Fruit fly (Drosophila melanogaster) whole organism, embryonic: ENCODE measurements around the gene Sld5.
A peak's percentile ranks its signal among the peaks of the same experiment; 100 is the strongest.

Experiments used
- Abd-B ChIP-seq: fragments of 200-800 bp; sonication (Bioruptor generic); optimal IDR thresholded peaks from 2 replicates; lab custom pipeline; 2018; ENCODE audit warnings: missing biosample characterization, mild to moderate bottlenecking, missing genetic modification characterization, moderate library complexity
- CG10267 ChIP-seq: fragments of 200-800 bp; sonication (Bioruptor generic); optimal IDR thresholded peaks from 2 replicates; lab custom pipeline; 2018; ENCODE audit warnings: missing biosample characterization, mild to moderate bottlenecking, missing genetic modification characterization, moderate library complexity
- CG11085 ChIP-seq: fragments of 200-800 bp; sonication (Bioruptor generic); IDR thresholded peaks from 2 replicates; pipeline ENCODE4 v1.3.6; 2022; ENCODE audit warnings: missing biosample characterization, missing genetic modification characterization
- CG11456 ChIP-seq: fragments of 200-800 bp; sonication (Bioruptor generic); IDR thresholded peaks from 3 replicates; pipeline ENCODE4 v1.3.6; 2022; ENCODE audit warnings: missing biosample characterization, missing genetic modification characterization
- CG12659 ChIP-seq: fragments of 200-800 bp; sonication (Bioruptor generic); optimal IDR thresholded peaks from 3 replicates; lab custom pipeline; 2017; ENCODE audit warnings: mild to moderate bottlenecking, missing biosample characterization, missing genetic modification reagents, missing genetic modification characterization
- CG13894 ChIP-seq: fragments of 200-800 bp; sonication (Bioruptor generic); optimal IDR thresholded peaks from 3 replicates; lab custom pipeline; 2018; ENCODE audit warnings: missing biosample characterization, mild to moderate bottlenecking, missing genetic modification characterization, moderate library complexity
- CG14014 ChIP-seq: fragments of 200-800 bp; sonication (Bioruptor generic); IDR thresholded peaks from 2 replicates; pipeline ENCODE4 v1.3.6; 2022; ENCODE audit warnings: missing biosample characterization, missing genetic modification characterization
- CG14667 ChIP-seq: fragments of 200-800 bp; sonication (Bioruptor generic); IDR thresholded peaks from 2 replicates; pipeline ENCODE4 v1.3.6; 2022; ENCODE audit warnings: missing biosample characterization, missing genetic modification characterization
- CG15011 ChIP-seq: fragments of 200-800 bp; sonication (Bioruptor generic); optimal IDR thresholded peaks from 3 replicates; lab custom pipeline; 2018; ENCODE audit warnings: missing biosample characterization, mild to moderate bottlenecking, missing genetic modification characterization
- CG15269 ChIP-seq: fragments of 200-800 bp; sonication (Bioruptor generic); optimal IDR thresholded peaks from 2 replicates; lab custom pipeline; 2018; ENCODE audit warnings: missing biosample characterization, mild to moderate bottlenecking, missing genetic modification characterization, moderate library complexity
- CG15601 ChIP-seq: fragments of 200-800 bp; sonication (Bioruptor generic); optimal IDR thresholded peaks from 3 replicates; lab custom pipeline; 2019; ENCODE audit warnings: missing biosample characterization, mild to moderate bottlenecking, missing genetic modification characterization, moderate library complexity
- CG17829 ChIP-seq: fragments of 200-800 bp; optimal IDR thresholded peaks from 2 replicates; lab custom pipeline; 2019; ENCODE audit warnings: missing biosample characterization, mild to moderate bottlenecking, missing genetic modification characterization, moderate library complexity
- CG2678 ChIP-seq: fragments of 200-800 bp; sonication (Bioruptor generic); optimal IDR thresholded peaks from 3 replicates; lab custom pipeline; 2019; ENCODE audit warnings: missing biosample characterization, mild to moderate bottlenecking, missing genetic modification characterization, moderate library complexity
- CG2712 ChIP-seq: fragments of 200-800 bp; optimal IDR thresholded peaks from 3 replicates; lab custom pipeline; 2019; ENCODE audit warnings: missing biosample characterization, mild to moderate bottlenecking, missing genetic modification characterization, moderate library complexity
- CG30403 ChIP-seq: fragments of 200-800 bp; sonication (Bioruptor generic); optimal IDR thresholded peaks from 3 replicates; lab custom pipeline; 2016; ENCODE audit warnings: missing biosample characterization, missing genetic modification characterization
- CG5245 ChIP-seq: fragments of 200-800 bp; sonication (Bioruptor generic); optimal IDR thresholded peaks from 3 replicates; lab custom pipeline; 2016; ENCODE audit warnings: missing biosample characterization, missing genetic modification characterization
- CG6272 ChIP-seq: fragments of 200-800 bp; sonication (Bioruptor generic); IDR thresholded peaks from 2 replicates; pipeline ENCODE4 v1.3.6; 2022; ENCODE audit warnings: missing biosample characterization, missing genetic modification characterization
- CG6683 ChIP-seq: fragments of 200-800 bp; sonication (Bioruptor generic); optimal IDR thresholded peaks from 2 replicates; lab custom pipeline; 2017; ENCODE audit warnings: missing biosample characterization, mild to moderate bottlenecking, missing genetic modification characterization, missing genetic modification reagents
- CG7745 ChIP-seq: fragments of 200-800 bp; sonication (Bioruptor generic); optimal IDR thresholded peaks from 2 replicates; lab custom pipeline; 2018; ENCODE audit warnings: missing biosample characterization, mild to moderate bottlenecking, missing genetic modification characterization, moderate library complexity
- CG8765 ChIP-seq: fragments of 200-800 bp; sonication (Bioruptor generic); IDR thresholded peaks from 2 replicates; pipeline ENCODE4 v1.3.6; 2022; ENCODE audit warnings: missing biosample characterization, missing genetic modification characterization
- Chrac-16 ChIP-seq: fragments of 200-800 bp; sonication (Bioruptor generic); optimal IDR thresholded peaks from 3 replicates; lab custom pipeline; 2016; ENCODE audit warnings: missing biosample characterization, missing genetic modification characterization
- Dek ChIP-seq: fragments of 200-800 bp; sonication (Bioruptor generic); optimal IDR thresholded peaks from 3 replicates; lab custom pipeline; 2019; ENCODE audit warnings: missing biosample characterization, mild to moderate bottlenecking, missing genetic modification characterization, moderate library complexity
- Dip3 ChIP-seq: fragments of 200-800 bp; sonication (Bioruptor generic); optimal IDR thresholded peaks from 3 replicates; lab custom pipeline; 2016; ENCODE audit warnings: missing biosample characterization, missing genetic modification characterization
- HLHmδ ChIP-seq: fragments of 200-800 bp; sonication (Bioruptor generic); optimal IDR thresholded peaks from 2 replicates; lab custom pipeline; 2018; ENCODE audit warnings: missing biosample characterization, mild to moderate bottlenecking, missing genetic modification characterization, moderate library complexity
- MTF-1 ChIP-seq: fragments of 200-800 bp; sonication (Bioruptor generic); optimal IDR thresholded peaks from 2 replicates; lab custom pipeline; 2018; ENCODE audit warnings: missing biosample characterization, mild to moderate bottlenecking, missing genetic modification characterization, borderline replicate concordance
- NC2β ChIP-seq: fragments of 200-800 bp; sonication (Bioruptor generic); optimal IDR thresholded peaks from 2 replicates; lab custom pipeline; 2016; ENCODE audit warnings: missing biosample characterization, missing genetic modification characterization
- Neu2 ChIP-seq: fragments of 200-800 bp; sonication (Bioruptor generic); optimal IDR thresholded peaks from 3 replicates; lab custom pipeline; 2016; ENCODE audit warnings: missing biosample characterization, missing genetic modification characterization, borderline replicate concordance
- Opbp ChIP-seq: fragments of 200-800 bp; sonication (Bioruptor generic); IDR thresholded peaks from 3 replicates; pipeline ENCODE4 v1.3.6; 2022; ENCODE audit warnings: missing biosample characterization, missing genetic modification characterization; ENCODE audit not compliant: partially characterized antibody
- Side ChIP-seq: fragments of 200-800 bp; sonication (Bioruptor generic); optimal IDR thresholded peaks from 2 replicates; lab custom pipeline; 2016; ENCODE audit warnings: missing biosample characterization, missing genetic modification characterization
- Spps ChIP-seq: fragments of 200-800 bp; sonication (Bioruptor generic); optimal IDR thresholded peaks from 2 replicates; lab custom pipeline; 2018; ENCODE audit warnings: missing biosample characterization, mild to moderate bottlenecking, missing genetic modification characterization
- Tbp ChIP-seq: fragments of >200 bp; optimal IDR thresholded peaks from 2 replicates; lab custom pipeline; 2018; ENCODE audit warnings: missing biosample characterization, missing genetic modification characterization
- aop ChIP-seq: fragments of 200-800 bp; sonication (Bioruptor generic); IDR thresholded peaks from 2 replicates; pipeline ENCODE4 v1.3.6; 2022; ENCODE audit warnings: missing biosample characterization, missing genetic modification characterization
- ara ChIP-seq: fragments of 200-800 bp; sonication (Bioruptor generic); IDR thresholded peaks from 2 replicates; pipeline ENCODE4 v1.3.6; 2022; ENCODE audit warnings: missing biosample characterization, missing genetic modification characterization
- br ChIP-seq: fragments of >200 bp; optimal IDR thresholded peaks from 2 replicates; lab custom pipeline; 2017
- chinmo ChIP-seq: fragments of 200-800 bp; sonication (Bioruptor generic); IDR thresholded peaks from 4 replicates; pipeline ENCODE4 v1.3.6; 2022; ENCODE audit warnings: missing biosample characterization, missing genetic modification characterization; ENCODE audit not compliant: partially characterized antibody
- chn ChIP-seq: fragments of 200-800 bp; sonication (Bioruptor generic); optimal IDR thresholded peaks from 2 replicates; lab custom pipeline; 2016; ENCODE audit warnings: missing biosample characterization, missing genetic modification characterization
- dmrt11E ChIP-seq: fragments of 200-800 bp; sonication (Bioruptor generic); optimal IDR thresholded peaks from 3 replicates; lab custom pipeline; 2018; ENCODE audit warnings: missing biosample characterization, mild to moderate bottlenecking, missing genetic modification characterization, moderate library complexity
- lbe ChIP-seq: fragments of 200-800 bp; sonication (Bioruptor generic); optimal IDR thresholded peaks from 2 replicates; lab custom pipeline; 2016; ENCODE audit warnings: missing biosample characterization, mild to moderate bottlenecking, missing genetic modification characterization
- org-1 ChIP-seq: fragments of 200-800 bp; sonication (Bioruptor generic); optimal IDR thresholded peaks from 2 replicates; lab custom pipeline; 2017; ENCODE audit warnings: missing biosample characterization, missing genetic modification characterization
- repo ChIP-seq: fragments of 200-800 bp; sonication (Bioruptor generic); optimal IDR thresholded peaks from 2 replicates; lab custom pipeline; 2016; ENCODE audit warnings: missing biosample characterization, missing genetic modification characterization
- salm ChIP-seq: fragments of 200-800 bp; sonication (Bioruptor generic); optimal IDR thresholded peaks from 2 replicates; lab custom pipeline; 2018; ENCODE audit warnings: missing biosample characterization, mild to moderate bottlenecking, missing genetic modification characterization
- sc ChIP-seq, 3 experiments: fragments of >200 bp in 2 of 3; fragments of 200-800 bp in 1 of 3; sonication (Bioruptor generic) in 1 of 3; optimal IDR thresholded peaks; 2 replicates in 2 of 3; 3 replicates in 1 of 3; lab custom pipeline; 2017; ENCODE audit warnings: mild to moderate bottlenecking in 1 of 3, missing biosample characterization in 1 of 3, missing genetic modification characterization in 1 of 3, missing genetic modification reagents in 1 of 3
- slp2 ChIP-seq: fragments of 200-800 bp; sonication (Bioruptor generic); optimal IDR thresholded peaks from 2 replicates; lab custom pipeline; 2016; ENCODE audit warnings: missing biosample characterization, missing genetic modification characterization
- sna ChIP-seq: fragments of 200-800 bp; sonication (Bioruptor generic); IDR thresholded peaks from 2 replicates; pipeline ENCODE4 v1.3.6; 2022; ENCODE audit warnings: missing biosample characterization, missing genetic modification characterization; ENCODE audit not compliant: partially characterized antibody
- tap ChIP-seq: fragments of 200-800 bp; optimal IDR thresholded peaks from 3 replicates; lab custom pipeline; 2019; ENCODE audit warnings: missing biosample characterization, mild to moderate bottlenecking, missing genetic modification characterization, moderate library complexity
- tgo ChIP-seq: fragments of 200-800 bp; sonication (Bioruptor generic); IDR thresholded peaks from 3 replicates; pipeline ENCODE4 v1.3.6; 2022; ENCODE audit warnings: missing biosample characterization, missing genetic modification characterization
- trh ChIP-seq: fragments of 200-800 bp; sonication (Bioruptor generic); optimal IDR thresholded peaks from 2 replicates; lab custom pipeline; 2016; ENCODE audit warnings: missing biosample characterization, missing genetic modification characterization
- wek ChIP-seq: fragments of 200-800 bp; sonication (Bioruptor generic); optimal IDR thresholded peaks from 3 replicates; lab custom pipeline; 2018; ENCODE audit warnings: missing biosample characterization, mild to moderate bottlenecking, missing genetic modification characterization, moderate library complexity

Gene Sld5

DNA sequence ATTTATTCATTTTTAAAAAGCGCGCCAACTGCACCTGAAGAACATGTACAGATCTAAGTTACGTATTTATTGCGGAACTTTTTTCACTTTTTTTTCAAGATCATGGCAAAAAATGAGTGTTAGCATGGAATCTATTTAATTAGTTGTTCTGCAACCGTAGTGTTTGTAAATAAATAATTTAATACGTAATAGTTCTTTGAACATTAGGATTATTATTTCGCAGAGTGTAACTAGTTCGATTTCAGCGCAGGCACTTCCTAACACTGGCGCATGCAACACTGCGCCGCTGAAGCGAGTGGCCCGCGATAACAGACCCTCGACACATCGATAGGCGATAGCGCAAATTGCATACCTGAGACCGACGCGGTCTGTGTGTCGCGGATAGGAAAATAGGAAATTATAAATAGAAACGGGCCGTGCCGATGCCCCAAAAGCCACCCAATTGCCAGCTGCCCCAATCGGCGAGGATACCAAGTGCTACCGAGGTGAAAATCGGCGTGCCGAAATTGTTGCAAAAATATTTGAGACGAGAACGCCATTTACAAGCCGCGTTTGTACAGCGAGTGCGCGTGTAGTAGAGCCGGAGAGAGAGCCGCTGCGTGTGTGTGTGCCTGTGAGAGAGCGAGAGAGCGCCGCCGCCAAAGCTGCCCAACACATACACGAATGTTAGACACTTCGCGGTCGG is 14.8 kb downstream of the Sld5 start, which contains the start of gene gro (continued):
- TF ChIP-seq Abd-B (peak; percentile 42), CG12659 (peak; percentile 91), Dek (peak; percentile 47), salm (tag; lab: Kevin White, UChicago) (peak; percentile 35), CG6272 (peak; percentile 69), CG15601 (tag; lab: Kevin White, UChicago) (peak; percentile 47), repo (peak; percentile 48), HLHmδ (GFP tag; lab: Kevin White, UChicago) (peak; percentile 89), slp2 (peak; percentile 67), Neu2 (GFP tag; lab: Kevin White, UChicago) (no peak), CG14014 (GFP tag; lab: Robert Waterston, UW) (peak; percentile 50), Chrac-16 (GFP tag; lab: Kevin White, UChicago) (peak; percentile 77), Side (GFP tag; lab: Kevin White, UChicago) (peak; percentile 69), CG7745 (no peak), CG5245 (GFP tag; lab: Kevin White, UChicago) (peak; percentile 42), sc (optimal IDR thresholded peaks at IDR 0.05; lab: Kevin White, UChicago) (no peak), sc (GFP tag; optimal IDR thresholded peaks at IDR 0.05; lab: Kevin White, UChicago) (no peak), CG30403 (GFP tag; lab: Kevin White, UChicago) (peak; percentile 81), aop (GFP tag; lab: Robert Waterston, UW) (no peak), CG11085 (GFP tag; lab: Robert Waterston, UW) (peak; percentile 60; the same call in 1 of the 2 replicates), CG13894 (tag; lab: Kevin White, UChicago) (peak; percentile 72), tap (tag; lab: Kevin White, UChicago) (no peak), CG15011 (GFP tag; lab: Kevin White, UChicago) (no peak), CG8765 (GFP tag; lab: Robert Waterston, UW) (peak; percentile 55), br (no peak), CG2678 (tag; lab: Kevin White, UChicago) (peak; percentile 26), sna (GFP tag; lab: Robert Waterston, UW) (peak; percentile 82; the same call in 1 of the 2 replicates), chn (GFP tag; lab: Kevin White, UChicago) (peak; percentile 78), lbe (peak; percentile 49), CG6683 (GFP tag; lab: Kevin White, UChicago) (no peak), ara (GFP tag; lab: Robert Waterston, UW) (peak; percentile 26; the same call in 1 of the 2 replicates), tgo (peak; percentile 65), CG10267 (tag; lab: Kevin White, UChicago) (peak; percentile 100), CG14667 (peak; percentile 34; the same call in 1 of the 2 replicates), dmrt11E (tag; lab: Kevin White, UChicago) (peak; percentile 66), CG2712 (tag; lab: Kevin White, UChicago) (peak; percentile 66), org-1 (GFP tag; lab: Kevin White, UChicago) (no peak), NC2β (GFP tag; lab: Kevin White, UChicago) (peak; percentile 81), trh (GFP tag; lab: Kevin White, UChicago) (peak; percentile 15), CG17829 (tag; lab: Kevin White, UChicago) (peak; percentile 69), MTF-1 (peak; percentile 30), chinmo (GFP tag; lab: Robert Waterston, UW) (peak; percentile 67; the same call in 2 of the 4 replicates), Tbp (GFP tag; lab: Kevin White, UChicago) (no peak), Dip3 (GFP tag; lab: Kevin White, UChicago) (peak; percentile 75), Opbp (GFP tag; lab: Robert Waterston, UW) (peak; percentile 83), wek (GFP tag; lab: Kevin White, UChicago) (peak; percentile 44), CG15269 (tag; lab: Kevin White, UChicago) (peak; percentile 58), Spps (peak; percentile 30), CG11456 (GFP tag; lab: Robert Waterston, UW) (peak; percentile 76; the same call in 2 of the 3 replicates)
